Worm (Caenorhabditis elegans): ENCODE measurements around the gene daf-14.

Gene daf-14

ce11 chrIV:10252886-10253639 lies 2.6 kb downstream of the daf-14 start:
- TF ChIP-seq elt-1 (tag; optimal IDR thresholded peaks at IDR 0.05; ENCODE audit: borderline replicate concordance, insufficient read depth) (peak; percentile 72), mep-1 (tag; optimal IDR thresholded peaks at IDR 0.05) (no peak), sem-2 (GFP tag; optimal IDR thresholded peaks at IDR 0.05) (no peak), lin-32 (GFP tag; optimal IDR thresholded peaks at IDR 0.05) (no peak)

- TF ChIP-seq drap-1 (GFP tag; optimal IDR thresholded peaks at IDR 0.05) (no peak), unc-120 (tag; optimal IDR thresholded peaks at IDR 0.05; ENCODE audit: poor library complexity, severe bottlenecking) (no peak), ztf-11 (tag; optimal IDR thresholded peaks at IDR 0.05) (no peak), sem-2 (GFP tag; optimal IDR thresholded peaks at IDR 0.05) (no peak), hlh-1 (tag; optimal IDR thresholded peaks at IDR 0.05) (no peak), zip-8 (tag; optimal IDR thresholded peaks at IDR 0.05) (no peak), elt-1 (tag; optimal IDR thresholded peaks at IDR 0.05; ENCODE audit: borderline replicate concordance, insufficient read depth) (no peak), ceh-39 (tag; optimal IDR thresholded peaks at IDR 0.05) (no peak), mep-1 (tag; optimal IDR thresholded peaks at IDR 0.05) (no peak), nhr-2 (tag; optimal IDR thresholded peaks at IDR 0.05) (no peak), ham-2 (GFP tag; optimal IDR thresholded peaks at IDR 0.05) (no peak), ceh-43 (GFP tag; optimal IDR thresholded peaks at IDR 0.05) (no peak), flh-1 (GFP tag; optimal IDR thresholded peaks at IDR 0.05) (no peak), ces-1 (GFP tag; optimal IDR thresholded peaks at IDR 0.05) (no peak), cnd-1 (tag; optimal IDR thresholded peaks at IDR 0.05) (no peak), nhr-237 (tag; optimal IDR thresholded peaks at IDR 0.05) (no peak), nhr-76 (tag; optimal IDR thresholded peaks at IDR 0.05) (no peak), lin-13 (tag; optimal IDR thresholded peaks at IDR 0.05) (no peak), nhr-12 (tag; optimal IDR thresholded peaks at IDR 0.05) (no peak)
These were observed 9.1 kb downstream of the daf-14 start, which contains the start of gene F01G10.9 for ce11 chrIV:10259557-10259956. TSS of gene F01G10.9 (minus strand) at chrIV:10259657.

DNA sequence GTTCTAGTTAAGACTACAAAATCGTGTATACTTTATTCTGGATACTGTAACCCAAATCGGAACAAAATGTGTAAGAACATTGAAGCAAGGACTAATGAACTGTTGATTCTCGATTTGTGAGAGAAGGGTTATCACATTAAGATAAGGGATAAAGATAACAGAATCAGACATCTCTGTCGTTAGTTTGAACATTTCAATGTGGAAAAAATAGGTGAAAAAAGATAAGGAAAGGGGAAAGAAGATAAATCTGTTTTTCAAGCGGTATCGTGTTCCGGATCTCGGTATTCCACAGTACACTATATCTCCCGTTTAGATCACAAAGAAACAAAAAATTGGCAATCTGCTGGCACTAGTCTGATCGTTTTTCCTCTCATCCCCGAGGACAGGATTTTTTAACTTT lies 10.6 kb downstream of the daf-14 start:
- no peak for TF ChIP-seq cnd-1 (tag; optimal IDR thresholded peaks at IDR 0.05)
- TF ChIP-seq elt-3 (tag; optimal IDR thresholded peaks at IDR 0.05), result peak; percentile 63
- peak; percentile 99 for TF ChIP-seq elt-1 (tag; optimal IDR thresholded peaks at IDR 0.05; ENCODE audit: borderline replicate concordance, insufficient read depth)
- no peak for TF ChIP-seq snpc-4 (tag; optimal IDR thresholded peaks at IDR 0.05)

ce11 chrIV:10269137-10269933 lies 18.9 kb downstream of the daf-14 start, which contains the start of the genes nspd-7 and Y43C5A.2:
TSS of gene nspd-7 (minus strand) at chrIV:10269187.
TSS of gene Y43C5A.2 (plus strand) at chrIV:10269883.
- no peak for TF ChIP-seq hlh-1 (tag; optimal IDR thresholded peaks at IDR 0.05)
- no peak for TF ChIP-seq nhr-237 (tag; optimal IDR thresholded peaks at IDR 0.05)
- no peak for TF ChIP-seq sptf-1 (tag; optimal IDR thresholded peaks at IDR 0.05)
- TF ChIP-seq ceh-83 (GFP tag; optimal IDR thresholded peaks at IDR 0.05), result no peak
- no peak for TF ChIP-seq mep-1 (tag; optimal IDR thresholded peaks at IDR 0.05)
- no peak for TF ChIP-seq nhr-2 (tag; optimal IDR thresholded peaks at IDR 0.05)
- TF ChIP-seq lin-32 (GFP tag; optimal IDR thresholded peaks at IDR 0.05), result no peak

ce11 chrIV:10273360-10273759 lies 22.9 kb downstream of the daf-14 start:
- no peak for TF ChIP-seq nhr-28 (tag; optimal IDR thresholded peaks at IDR 0.05)
- no peak for TF ChIP-seq pha-4 (tag; optimal IDR thresholded peaks at IDR 0.05)
- TF ChIP-seq unc-39 (tag; optimal IDR thresholded peaks at IDR 0.05), result no peak
- TF ChIP-seq lin-13 (tag; optimal IDR thresholded peaks at IDR 0.05), result no peak
- TF ChIP-seq mep-1 (tag; optimal IDR thresholded peaks at IDR 0.05), result no peak
- TF ChIP-seq unc-120 (tag; optimal IDR thresholded peaks at IDR 0.05; ENCODE audit: poor library complexity, severe bottlenecking), result no peak
- no peak for TF ChIP-seq mls-2 (tag; optimal IDR thresholded peaks at IDR 0.05)
- no peak for TF ChIP-seq sptf-1 (tag; optimal IDR thresholded peaks at IDR 0.05)
- no peak for TF ChIP-seq elt-3 (tag; optimal IDR thresholded peaks at IDR 0.05)
- no peak for TF ChIP-seq lin-32 (GFP tag; optimal IDR thresholded peaks at IDR 0.05)
- no peak for TF ChIP-seq drap-1 (GFP tag; optimal IDR thresholded peaks at IDR 0.05)
